Fruit fly (Drosophila melanogaster) whole organism, prepupa: ENCODE data around the gene Abl.
"Not testable (repeated sequence)": the region's sequence is repeated elsewhere in the genome, so short reads cannot be mapped to it uniquely, and the experiment has no call there.

Experiments used
- CG11294 ChIP-seq: fragments of 200-800 bp; sonication (Bioruptor generic); IDR thresholded peaks from 2 replicates; pipeline ENCODE4 v1.3.6; 2022; ENCODE audit warnings: missing biosample characterization, missing genetic modification characterization
- CG11902 ChIP-seq: fragments of 200-800 bp; sonication (Bioruptor generic); optimal IDR thresholded peaks from 3 replicates; lab custom pipeline; 2016; ENCODE audit warnings: missing biosample characterization, missing genetic modification characterization
- CG15336 ChIP-seq: fragments of 200-800 bp; sonication (Bioruptor generic); IDR thresholded peaks from 2 replicates; pipeline ENCODE4 v1.3.6; 2022; ENCODE audit warnings: missing biosample characterization, missing genetic modification characterization
- CG1621 ChIP-seq: fragments of 200-800 bp; sonication (Bioruptor generic); optimal IDR thresholded peaks from 3 replicates; lab custom pipeline; 2018; ENCODE audit warnings: missing biosample characterization, mild to moderate bottlenecking, missing genetic modification characterization
- CG31627 ChIP-seq: fragments of 200-800 bp; sonication (Bioruptor generic); optimal IDR thresholded peaks from 3 replicates; lab custom pipeline; 2016; ENCODE audit warnings: missing biosample characterization, missing genetic modification characterization
- CG32006 ChIP-seq: fragments of 200-800 bp; sonication (Bioruptor generic); optimal IDR thresholded peaks from 3 replicates; lab custom pipeline; 2017; ENCODE audit warnings: missing biosample characterization, mild to moderate bottlenecking, missing genetic modification characterization
- CG34406 ChIP-seq: fragments of 200-800 bp; sonication (Bioruptor generic); optimal IDR thresholded peaks from 3 replicates; lab custom pipeline; 2016; ENCODE audit warnings: missing biosample characterization, missing genetic modification characterization
- CG4318 ChIP-seq: fragments of 200-800 bp; sonication (Bioruptor generic); optimal IDR thresholded peaks from 3 replicates; lab custom pipeline; 2017; ENCODE audit warnings: missing biosample characterization, mild to moderate bottlenecking, missing genetic modification characterization
- CG6163 ChIP-seq: fragments of 200-800 bp; sonication (Bioruptor generic); IDR thresholded peaks from 3 replicates; pipeline ENCODE4 v1.3.6; 2022; ENCODE audit warnings: missing biosample characterization, missing genetic modification characterization
- CG6792 ChIP-seq: fragments of 200-800 bp; sonication (Bioruptor generic); optimal IDR thresholded peaks from 3 replicates; lab custom pipeline; 2016; ENCODE audit warnings: missing biosample characterization, missing genetic modification characterization
- CG7368 ChIP-seq: fragments of 200-800 bp; sonication (Bioruptor generic); optimal IDR thresholded peaks from 3 replicates; lab custom pipeline; 2016; ENCODE audit warnings: missing biosample characterization, missing genetic modification characterization
- CG8119 ChIP-seq: fragments of 200-800 bp; sonication (Bioruptor generic); IDR thresholded peaks from 3 replicates; pipeline ENCODE4 v1.3.6; 2022; ENCODE audit warnings: missing biosample characterization, missing genetic modification characterization
- CG8319 ChIP-seq: fragments of 200-800 bp; sonication (Bioruptor generic); optimal IDR thresholded peaks from 3 replicates; lab custom pipeline; 2016; ENCODE audit warnings: missing biosample characterization, missing genetic modification characterization
- CG8632 ChIP-seq: fragments of 200-800 bp; sonication (Bioruptor generic); optimal IDR thresholded peaks from 3 replicates; lab custom pipeline; 2016; ENCODE audit warnings: missing biosample characterization, missing genetic modification characterization
- CG9139 ChIP-seq: fragments of 200-800 bp; sonication (Bioruptor generic); optimal IDR thresholded peaks from 3 replicates; lab custom pipeline; 2017; ENCODE audit warnings: missing biosample characterization, mild to moderate bottlenecking, missing genetic modification characterization
- Eip75B ChIP-seq: fragments of 200-800 bp; sonication (Bioruptor generic); optimal IDR thresholded peaks from 3 replicates; lab custom pipeline; 2016; ENCODE audit warnings: missing biosample characterization, missing genetic modification characterization
- Eip78C ChIP-seq: fragments of 200-800 bp; sonication (Bioruptor generic); peaks from one replicate; lab custom pipeline; 2016; ENCODE audit warnings: missing biosample characterization, missing genetic modification characterization
- Ets21C ChIP-seq: fragments of 200-800 bp; sonication (Bioruptor generic); optimal IDR thresholded peaks from 3 replicates; lab custom pipeline; 2016; ENCODE audit warnings: missing biosample characterization, missing genetic modification characterization
- Ets96B ChIP-seq: fragments of 200-800 bp; optimal IDR thresholded peaks from 2 replicates; lab custom pipeline; 2019; ENCODE audit warnings: missing biosample characterization, mild to moderate bottlenecking, missing genetic modification characterization, moderate library complexity
- Gug ChIP-seq: fragments of 200-800 bp; sonication (Bioruptor generic); IDR thresholded peaks from 2 replicates; pipeline ENCODE4 v1.3.6; 2022; ENCODE audit warnings: missing biosample characterization, missing genetic modification characterization
- Hr38 ChIP-seq: sonication (Bioruptor generic); optimal IDR thresholded peaks from 2 replicates; lab custom pipeline; 2016; ENCODE audit warnings: missing biosample characterization, missing genetic modification characterization
- Hr4 ChIP-seq: fragments of 200-800 bp; sonication (Bioruptor generic); optimal IDR thresholded peaks from 3 replicates; lab custom pipeline; 2016; ENCODE audit warnings: missing biosample characterization, missing genetic modification characterization
- OdsH ChIP-seq: fragments of 200-800 bp; sonication (Bioruptor generic); optimal IDR thresholded peaks from 3 replicates; lab custom pipeline; 2016; ENCODE audit warnings: missing biosample characterization, missing genetic modification characterization
- Smox ChIP-seq: fragments of 200-800 bp; sonication (Bioruptor generic); optimal IDR thresholded peaks from 3 replicates; lab custom pipeline; 2016; ENCODE audit warnings: missing biosample characterization, missing genetic modification characterization
- Sox102F ChIP-seq: fragments of 200-800 bp; sonication (Bioruptor generic); optimal IDR thresholded peaks from 2 replicates; lab custom pipeline; 2016; ENCODE audit warnings: missing biosample characterization, mild to moderate bottlenecking, missing genetic modification characterization
- Sox14 ChIP-seq: fragments of 200-800 bp; sonication (Bioruptor generic); optimal IDR thresholded peaks from 3 replicates; lab custom pipeline; 2016; ENCODE audit warnings: missing biosample characterization, missing genetic modification characterization
- Sox15 ChIP-seq: fragments of 200-800 bp; sonication (Bioruptor generic); optimal IDR thresholded peaks from 3 replicates; lab custom pipeline; 2016; ENCODE audit warnings: missing biosample characterization, missing genetic modification characterization
- acj6 ChIP-seq: fragments of 200-800 bp; sonication (Bioruptor generic); optimal IDR thresholded peaks from 3 replicates; lab custom pipeline; 2016; ENCODE audit warnings: missing biosample characterization, missing genetic modification characterization
- eg ChIP-seq: fragments of 200-800 bp; sonication (Bioruptor generic); IDR thresholded peaks from 3 replicates; pipeline ENCODE4 v1.3.6; 2022; ENCODE audit warnings: missing biosample characterization, missing genetic modification characterization
- fd59A ChIP-seq: fragments of 200-800 bp; sonication (Bioruptor generic); optimal IDR thresholded peaks from 2 replicates; lab custom pipeline; 2017; ENCODE audit warnings: missing biosample characterization, mild to moderate bottlenecking, missing genetic modification characterization, missing genetic modification reagents
- fd85E ChIP-seq: fragments of 200-800 bp; sonication (Bioruptor generic); optimal IDR thresholded peaks from 3 replicates; lab custom pipeline; 2016; ENCODE audit warnings: missing biosample characterization, missing genetic modification characterization
- fkh ChIP-seq: fragments of 200-800 bp; sonication (Bioruptor generic); optimal IDR thresholded peaks from 3 replicates; lab custom pipeline; 2017; ENCODE audit warnings: missing biosample characterization, mild to moderate bottlenecking, missing genetic modification characterization, moderate library complexity
- net ChIP-seq: fragments of 200-800 bp; sonication (Bioruptor generic); optimal IDR thresholded peaks from 3 replicates; lab custom pipeline; 2016; ENCODE audit warnings: missing biosample characterization, missing genetic modification characterization
- salr ChIP-seq, 2 experiments: fragments of 200-800 bp; sonication (Bioruptor generic); optimal IDR thresholded peaks; 3 replicates each; lab custom pipeline; 2016 to 2018; ENCODE audit warnings: missing biosample characterization in 2 of 2, missing genetic modification characterization in 2 of 2, mild to moderate bottlenecking in 1 of 2
- spab ChIP-seq: fragments of 200-800 bp; sonication (Bioruptor generic); optimal IDR thresholded peaks from 2 replicates; lab custom pipeline; 2017; ENCODE audit warnings: missing biosample characterization, mild to moderate bottlenecking, missing genetic modification characterization, missing genetic modification reagents
- ss ChIP-seq, 2 experiments: fragments of 200-800 bp; sonication (Bioruptor generic); optimal IDR thresholded peaks; 2 replicates in 1 of 2; 3 replicates in 1 of 2; lab custom pipeline; 2017 to 2018; ENCODE audit warnings: mild to moderate bottlenecking in 2 of 2, missing biosample characterization in 2 of 2, missing genetic modification characterization in 2 of 2, moderate library complexity in 1 of 2
- svp ChIP-seq: fragments of 200-800 bp; sonication (Bioruptor generic); peaks from one replicate; lab custom pipeline; 2016; ENCODE audit warnings: missing biosample characterization, missing genetic modification characterization
- topi ChIP-seq: fragments of 200-800 bp; sonication (Bioruptor generic); optimal IDR thresholded peaks from 3 replicates; lab custom pipeline; 2016; ENCODE audit warnings: missing biosample characterization, missing genetic modification characterization
- vri ChIP-seq: fragments of 200-800 bp; sonication (Bioruptor generic); optimal IDR thresholded peaks from 3 replicates; lab custom pipeline; 2016; ENCODE audit warnings: missing biosample characterization, mild to moderate bottlenecking, missing genetic modification characterization

The Abl gene

dm6 chr3L:16574307-16574946, 73.3 kb downstream of the Abl start, which contains the start of gene mbf1 (continued):
- TF ChIP-seq CG4318 (GFP tag; lab: Kevin White, UChicago) (no peak), Hr4 (no peak), Ets96B (no peak), Sox15 (GFP tag; lab: Kevin White, UChicago) (no peak), spab (GFP tag; lab: Kevin White, UChicago) (no peak), CG31627 (no peak), CG11902 (no peak), net (GFP tag; lab: Kevin White, UChicago) (no peak), Hr38 (GFP tag; lab: Kevin White, UChicago) (no peak), Eip75B (GFP tag; lab: Kevin White, UChicago) (no peak), CG8119 (no peak), fkh (GFP tag; lab: Kevin White, UChicago) (no peak), CG7368 (no peak), Gug (GFP tag; lab: Robert Waterston, UW) (no peak), CG6163 (no peak), fd59A (GFP tag; lab: Kevin White, UChicago) (no peak), Sox14 (GFP tag; lab: Kevin White, UChicago) (peak; percentile 22), CG8632 (GFP tag; lab: Kevin White, UChicago) (no peak)

dm6 chr3L:16573234-16573633, 74.4 kb downstream of the Abl start, which contains the start of gene Mipp1:
Gene Mipp1 (minus strand): TSS chr3L:16573334.
- not testable (repeated sequence) for TF ChIP-seq Gug (GFP tag; lab: Robert Waterston, UW); Smox; topi
- TF ChIP-seq, all 60 proteins: peak for 0; not testable (repeated sequence) for 60

- TF ChIP-seq ss (GFP tag; optimal IDR thresholded peaks at IDR 0.05; lab: Kevin White, UChicago) (no peak), Ets21C (GFP tag; lab: Kevin White, UChicago) (no peak), CG34406 (GFP tag; lab: Kevin White, UChicago) (no peak), CG8632 (GFP tag; lab: Kevin White, UChicago) (no peak), CG9139 (no peak), svp (GFP tag; lab: Kevin White, UChicago) (no peak), Ets96B (no peak), CG11902 (no peak), spab (GFP tag; lab: Kevin White, UChicago) (no peak), CG6792 (GFP tag; lab: Kevin White, UChicago) (no peak), vri (GFP tag; lab: Kevin White, UChicago) (peak; percentile 37), CG1621 (tag; lab: Kevin White, UChicago) (no peak), fkh (GFP tag; lab: Kevin White, UChicago) (peak; percentile 54), Eip78C (GFP tag; lab: Kevin White, UChicago) (no peak)
Measured at dm6 chr3L:16572208-16572607, 75.5 kb downstream of the Abl start.

- no peak for TF ChIP-seq Sox102F
- TF ChIP-seq fd85E (GFP tag; lab: Kevin White, UChicago): no peak
- no peak for TF ChIP-seq CG15336
- TF ChIP-seq OdsH (GFP tag; lab: Kevin White, UChicago): no peak
- TF ChIP-seq net (GFP tag; lab: Kevin White, UChicago): no peak
- no peak for TF ChIP-seq Smox
- no peak for TF ChIP-seq svp (GFP tag; lab: Kevin White, UChicago)
- TF ChIP-seq CG8632 (GFP tag; lab: Kevin White, UChicago): no peak
- TF ChIP-seq CG31627: no peak
- TF ChIP-seq CG9139: no peak
- no peak for TF ChIP-seq CG32006
- no peak for TF ChIP-seq acj6
- TF ChIP-seq eg (GFP tag; lab: Robert Waterston, UW): no peak
- no peak for TF ChIP-seq CG8319 (GFP tag; lab: Kevin White, UChicago)
- no peak for TF ChIP-seq salr (GFP tag; optimal IDR thresholded peaks at IDR 0.05; lab: Kevin White, UChicago)
- no peak for TF ChIP-seq CG6163
- no peak for TF ChIP-seq CG11294 (GFP tag; lab: Robert Waterston, UW)
- no peak for TF ChIP-seq Gug (GFP tag; lab: Robert Waterston, UW)
Measured at dm6 chr3L:16571739-16572063, 76.0 kb downstream of the Abl start.
